Fruit fly (Drosophila melanogaster): ENCODE results near the gene Cds.

The Cds gene

DNA sequence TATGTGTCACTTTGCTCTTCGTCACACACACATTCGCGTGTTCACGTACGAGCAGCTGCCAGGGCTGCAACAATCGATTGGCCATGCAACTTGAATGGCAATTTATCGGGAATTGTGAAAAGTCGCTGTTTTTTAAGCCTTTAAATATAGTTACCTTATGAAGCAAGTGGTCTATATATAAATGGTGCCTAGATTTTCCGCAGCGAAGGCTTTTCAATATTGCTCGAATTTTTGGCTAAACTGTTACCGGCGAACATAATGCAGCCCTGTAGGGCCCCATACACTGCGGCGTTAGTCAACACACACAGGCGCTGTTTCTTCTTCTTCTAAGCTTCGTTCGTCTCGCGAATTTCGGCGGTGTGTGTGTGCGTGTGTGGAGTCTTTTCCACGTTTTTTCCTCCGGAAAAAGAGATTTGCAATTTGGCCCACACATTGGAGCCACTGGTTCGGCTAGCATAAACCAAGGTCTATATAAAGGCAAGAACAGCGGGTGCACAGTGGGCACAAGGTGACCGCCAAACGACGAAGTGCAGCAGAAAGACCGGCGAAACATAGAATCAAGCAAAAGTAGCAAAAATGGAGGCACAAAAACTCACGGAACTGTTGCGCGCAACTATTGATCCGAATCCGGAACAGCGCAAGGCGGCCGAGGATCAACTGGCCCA is 11.6 kb upstream of the Cds start, which contains the start of the genes Arp3 and msk (continued):
- TF ChIP-seq abd-A (tag; optimal IDR thresholded peaks at IDR 0.05), result no peak
- peak; percentile 27; the same call in 1 of the 3 replicates for TF ChIP-seq B-H1 (GFP tag; IDR thresholded peaks at IDR 0.05)
- peak; percentile 91 for TF ChIP-seq pum (GFP tag; optimal IDR thresholded peaks at IDR 0.05)
- no peak for TF ChIP-seq Hr78 (GFP tag; optimal IDR thresholded peaks at IDR 0.05)
- peak; percentile 86 for TF ChIP-seq Hsf (GFP tag; optimal IDR thresholded peaks at IDR 0.05)
- TF ChIP-seq scrt (GFP tag; optimal IDR thresholded peaks at IDR 0.05), result peak; percentile 58
- peak; percentile 80 for TF ChIP-seq pb (GFP tag; optimal IDR thresholded peaks at IDR 0.05)
- peak; percentile 83 for TF ChIP-seq trem (tag; optimal IDR thresholded peaks at IDR 0.05)
- TF ChIP-seq CG13123 (GFP tag; optimal IDR thresholded peaks at IDR 0.05), result peak; percentile 76
- TF ChIP-seq CG6689 (GFP tag; IDR thresholded peaks at IDR 0.05), result peak; percentile 56
- peak; percentile 81 for TF ChIP-seq Hr3 (GFP tag; optimal IDR thresholded peaks at IDR 0.05)
- peak; percentile 84 for TF ChIP-seq chn (GFP tag; optimal IDR thresholded peaks at IDR 0.05)
- peak; percentile 76 for TF ChIP-seq yki (optimal IDR thresholded peaks at IDR 0.05)
- peak; percentile 69 for TF ChIP-seq NK7.1 (GFP tag; optimal IDR thresholded peaks at IDR 0.05)
- TF ChIP-seq Sox102F (GFP tag; optimal IDR thresholded peaks at IDR 0.05), result no peak
- no peak for TF ChIP-seq CG2129 (GFP tag; IDR thresholded peaks at IDR 0.05; ENCODE audit: partially characterized antibody)
- TF ChIP-seq unpg (GFP tag; optimal IDR thresholded peaks at IDR 0.05), result peak; percentile 69
- peak; percentile 69 for TF ChIP-seq MESR4 (GFP tag; optimal IDR thresholded peaks at IDR 0.05)
- TF ChIP-seq az2 (GFP tag; optimal IDR thresholded peaks at IDR 0.05), result peak; percentile 82
- peak; percentile 97 for TF ChIP-seq HmgD (GFP tag; optimal IDR thresholded peaks at IDR 0.05)

- TF ChIP-seq CG5180 (GFP tag; optimal IDR thresholded peaks at IDR 0.05) (no peak), jigr1 (GFP tag; IDR thresholded peaks at IDR 0.05) (no peak), Deaf1 (tag; optimal IDR thresholded peaks at IDR 0.05) (no peak), Hand (GFP tag; optimal IDR thresholded peaks at IDR 0.05) (no peak), CG4360 (GFP tag; IDR thresholded peaks at IDR 0.05) (no peak), CG18262 (tag; optimal IDR thresholded peaks at IDR 0.05) (no peak), BEAF-32 (GFP tag; optimal IDR thresholded peaks at IDR 0.05) (no peak), Trl (optimal IDR thresholded peaks at IDR 0.05) (no peak), Trl (GFP tag; optimal IDR thresholded peaks at IDR 0.05) (no peak), CG7556 (GFP tag; optimal IDR thresholded peaks at IDR 0.05) (no peak), sens (GFP tag) (peak; percentile 73), Pdp1 (GFP tag; optimal IDR thresholded peaks at IDR 0.05) (peak in 1 of 2 experiments; percentile 76), CG10543 (GFP tag; optimal IDR thresholded peaks at IDR 0.05) (peak; percentile 18), onecut (GFP tag; IDR thresholded peaks at IDR 0.05) (no peak), Neu2 (GFP tag; optimal IDR thresholded peaks at IDR 0.05; ENCODE audit: borderline replicate concordance) (no peak), Gug (GFP tag; IDR thresholded peaks at IDR 0.05) (0 out of 4 replicates have a peak, but pooled peaks have one; percentile 15), otp (GFP tag; IDR thresholded peaks at IDR 0.05) (0 out of 3 replicates have a peak, but pooled peaks have one; percentile 12), dm (GFP tag; optimal IDR thresholded peaks at IDR 0.05) (no peak), CG4854 (GFP tag; optimal IDR thresholded peaks at IDR 0.05) (no peak), CG2120 (GFP tag; optimal IDR thresholded peaks at IDR 0.05) (no peak), kay (GFP tag; optimal IDR thresholded peaks at IDR 0.05) (peak; percentile 47), zfh1 (GFP tag; IDR thresholded peaks at IDR 0.05) (no peak), CG1832 (GFP tag; optimal IDR thresholded peaks at IDR 0.05) (no peak), CG4707 (GFP tag; optimal IDR thresholded peaks at IDR 0.05) (no peak), hkb (optimal IDR thresholded peaks at IDR 0.05) (no peak), hkb (GFP tag; IDR thresholded peaks at IDR 0.05) (0 out of 2 replicates have a peak, but pooled peaks have one; percentile 15), Med (GFP tag) (peak; percentile 74), CG9797 (GFP tag; optimal IDR thresholded peaks at IDR 0.05) (no peak), HLH4C (GFP tag; IDR thresholded peaks at IDR 0.05; ENCODE audit: partially characterized antibody) (no peak), dan (GFP tag; IDR thresholded peaks at IDR 0.05) (no peak), row (GFP tag; IDR thresholded peaks at IDR 0.05) (0 out of 3 replicates have a peak, but pooled peaks have one; percentile 19)
Measured at dm6 chr3L:8116809-8117208, 10.8 kb upstream of the Cds start.
